Worm (Caenorhabditis elegans): ENCODE results near the gene Y46H3C.5.

DNA sequence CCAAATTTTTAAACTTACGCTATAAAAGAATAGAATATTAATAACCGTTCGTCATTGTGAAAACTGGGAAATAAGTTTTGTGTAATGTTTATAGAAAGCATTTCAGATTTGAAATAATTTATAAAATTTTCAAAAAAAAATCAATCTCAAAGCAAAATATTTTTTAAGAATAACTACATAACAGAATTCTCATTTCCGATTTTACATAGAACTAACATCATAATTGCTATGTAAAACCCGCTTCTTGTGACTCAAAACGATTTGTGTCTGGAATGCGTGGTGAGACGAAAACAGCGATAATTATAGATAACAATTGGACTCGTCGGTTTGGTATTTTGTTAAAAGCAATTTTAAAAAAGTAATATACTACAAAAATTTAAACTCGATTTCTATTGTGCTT, 11.5 kb downstream of the Y46H3C.5 start, which contains the start of gene srw-91:
- TF ChIP-seq ama-1 (optimal IDR thresholded peaks at IDR 0.05) (no peak), hnd-1 (tag; optimal IDR thresholded peaks at IDR 0.05) (no peak), tra-4 (tag; optimal IDR thresholded peaks at IDR 0.05) (no peak), B0310.2 (tag; optimal IDR thresholded peaks at IDR 0.05) (no peak)
